Worm (Caenorhabditis elegans) whole organism, L4 larva: ENCODE measurements around the gene F54D5.24.
A peak's percentile ranks its signal among the peaks of the same experiment; 100 is the strongest.

Experiments used
- T26A8.4 ChIP-seq: fragments of 200-800 bp; sonication (Bioruptor generic); IDR thresholded peaks from 2 replicates; pipeline ENCODE4 v1.3.6; 2022; ENCODE audit warnings: missing genetic modification characterization, missing compliant biosample characterization
- ZK337.2 ChIP-seq: fragments of 200-800 bp; sonication (Bioruptor generic); IDR thresholded peaks from 2 replicates; pipeline ENCODE4 v1.3.6; 2022; ENCODE audit warnings: missing genetic modification reagents, missing genetic modification characterization, missing compliant biosample characterization
- aha-1 ChIP-seq: fragments of 150-350 bp; peaks from one replicate; lab custom pipeline; 2014; ENCODE audit warnings: missing biosample characterization, missing genetic modification characterization
- ama-1 ChIP-seq: fragments of 150-350 bp; optimal IDR thresholded peaks from 2 replicates; lab custom pipeline; 2014; ENCODE audit warnings: inconsistent platforms, mixed read lengths
- arid-1 ChIP-seq: fragments of 200-800 bp; sonication (Bioruptor generic); conservative IDR thresholded peaks from 2 replicates; pipeline ENCODE4 v1.3.6; 2022; ENCODE audit warnings: missing genetic modification reagents, missing genetic modification characterization, missing compliant biosample characterization
- ceh-20 ChIP-seq: fragments of 200-800 bp; sonication (Bioruptor generic); IDR thresholded peaks from 2 replicates; pipeline ENCODE4 v1.3.6; 2022; ENCODE audit warnings: missing genetic modification reagents, missing genetic modification characterization, missing compliant biosample characterization
- ceh-62 ChIP-seq: sonication (generic microtip); optimal IDR thresholded peaks from 2 replicates; lab custom pipeline; 2017; ENCODE audit warnings: missing biosample characterization, missing genetic modification characterization
- ces-1 ChIP-seq: fragments of 150-350 bp; sonication (generic microtip); optimal IDR thresholded peaks from 4 replicates; lab custom pipeline; 2014; ENCODE audit warnings: missing biosample characterization, missing genetic modification reagents, missing genetic modification characterization
- ctbp-1 ChIP-seq: fragments of 200-800 bp; sonication (Bioruptor generic); IDR thresholded peaks from 2 replicates; pipeline ENCODE4 v1.3.6; 2022; ENCODE audit warnings: missing genetic modification reagents, missing genetic modification characterization, missing compliant biosample characterization
- daf-12 ChIP-seq: fragments of 150-350 bp; optimal IDR thresholded peaks from 2 replicates; lab custom pipeline; 2014; ENCODE audit warnings: missing biosample characterization, missing genetic modification reagents, missing genetic modification characterization
- daf-16 ChIP-seq, 3 experiments: sonication (generic microtip); optimal IDR thresholded peaks; 2 replicates each; lab custom pipeline; 2016 to 2017; ENCODE audit warnings: missing genetic modification characterization in 3 of 3, missing genetic modification reagents in 3 of 3, mild to moderate bottlenecking in 2 of 3, missing compliant biosample characterization in 2 of 3, missing biosample characterization in 1 of 3, moderate library complexity in 1 of 3
- daf-8 ChIP-seq: fragments of 200-800 bp; sonication (Bioruptor generic); IDR thresholded peaks from 2 replicates; pipeline ENCODE4 v1.3.6; 2022; ENCODE audit warnings: missing genetic modification characterization, missing compliant biosample characterization
- dmd-9 ChIP-seq: fragments of 200-800 bp; sonication (Bioruptor generic); IDR thresholded peaks from 2 replicates; pipeline ENCODE4 v1.3.6; 2022; ENCODE audit warnings: missing genetic modification reagents, missing genetic modification characterization, missing compliant biosample characterization
- dpl-1 ChIP-seq: fragments of 150-350 bp; optimal IDR thresholded peaks from 2 replicates; lab custom pipeline; 2014; ENCODE audit warnings: missing biosample characterization, missing genetic modification reagents, missing genetic modification characterization
- egl-27 ChIP-seq: sonication (generic microtip); optimal IDR thresholded peaks from 3 replicates; lab custom pipeline; 2017; ENCODE audit warnings: missing biosample characterization, missing genetic modification reagents, missing genetic modification characterization
- fkh-10 ChIP-seq: fragments of 150-350 bp; optimal IDR thresholded peaks from 2 replicates; lab custom pipeline; 2014; ENCODE audit warnings: missing biosample characterization, missing genetic modification reagents, missing genetic modification characterization
- hif-1 ChIP-seq, 2 experiments: sonication (generic microtip); optimal IDR thresholded peaks; 2 replicates each; lab custom pipeline; 2016 to 2017; ENCODE audit warnings: missing compliant biosample characterization in 2 of 2, missing genetic modification characterization in 2 of 2, missing genetic modification reagents in 2 of 2, missing genotype in 2 of 2, mild to moderate bottlenecking in 1 of 2
- hlh-11 ChIP-seq: fragments of 200-800 bp; sonication (Bioruptor generic); optimal IDR thresholded peaks from 2 replicates; lab custom pipeline; 2018; ENCODE audit warnings: mild to moderate bottlenecking, missing genetic modification characterization, missing compliant biosample characterization
- jun-1 ChIP-seq: fragments of 150-350 bp; optimal IDR thresholded peaks from 2 replicates; lab custom pipeline; 2014; ENCODE audit warnings: missing biosample characterization, missing genetic modification reagents, missing genetic modification characterization
- lin-13 ChIP-seq: fragments of 150-350 bp; optimal IDR thresholded peaks from 2 replicates; lab custom pipeline; 2014; ENCODE audit warnings: missing biosample characterization, missing genetic modification reagents, missing genetic modification characterization
- lin-38 ChIP-seq: fragments of 200-800 bp; sonication (Bioruptor generic); IDR thresholded peaks from 2 replicates; pipeline ENCODE4 v1.3.6; 2022; ENCODE audit warnings: missing genetic modification reagents, missing genetic modification characterization, missing compliant biosample characterization
- madf-5 ChIP-seq, 2 experiments: fragments of 200-800 bp; sonication (Bioruptor generic); IDR thresholded peaks; 2 replicates each; pipeline ENCODE4 v1.3.6; 2022; ENCODE audit warnings: missing compliant biosample characterization in 2 of 2, missing genetic modification characterization in 2 of 2
- mdl-1 ChIP-seq, 2 experiments: fragments of 150-350 bp in 1 of 2; sonication (generic microtip) in 1 of 2; optimal IDR thresholded peaks; 2 replicates each; lab custom pipeline; 2014 to 2017; ENCODE audit warnings: missing biosample characterization in 2 of 2, missing genetic modification characterization in 2 of 2
- mep-1 ChIP-seq: fragments of 150-350 bp; sonication (generic microtip); optimal IDR thresholded peaks from 3 replicates; lab custom pipeline; 2014; ENCODE audit warnings: missing biosample characterization, missing genetic modification characterization
- mes-2 ChIP-seq: sonication (generic microtip); optimal IDR thresholded peaks from 2 replicates; lab custom pipeline; 2016; ENCODE audit warnings: missing genotype, mild to moderate bottlenecking, missing genetic modification characterization, missing compliant biosample characterization; ENCODE audit not compliant: poor library complexity, severe bottlenecking
- mxl-2 ChIP-seq: fragments of 200-800 bp; sonication (Bioruptor generic); conservative IDR thresholded peaks from 2 replicates; pipeline ENCODE4 v1.3.6; 2022; ENCODE audit warnings: missing genetic modification reagents, missing genetic modification characterization, missing compliant biosample characterization
- mxl-3 ChIP-seq: fragments of 200-800 bp; sonication (Bioruptor generic); optimal IDR thresholded peaks from 2 replicates; lab custom pipeline; 2018; ENCODE audit warnings: mild to moderate bottlenecking, missing genetic modification characterization, missing compliant biosample characterization
- nhr-111 ChIP-seq: fragments of 200-800 bp; sonication (Bioruptor generic); optimal IDR thresholded peaks from 2 replicates; lab custom pipeline; 2018; ENCODE audit warnings: mild to moderate bottlenecking, missing genetic modification characterization, missing compliant biosample characterization
- nhr-237 ChIP-seq: sonication (generic microtip); optimal IDR thresholded peaks from 2 replicates; lab custom pipeline; 2017; ENCODE audit warnings: missing biosample characterization, missing genetic modification characterization
- nhr-25 ChIP-seq: sonication (generic microtip); optimal IDR thresholded peaks from 2 replicates; lab custom pipeline; 2017; ENCODE audit warnings: missing genetic modification characterization, mild to moderate bottlenecking, missing compliant biosample characterization, antibody characterized with exemption, moderate library complexity, borderline replicate concordance; ENCODE audit not compliant: insufficient read depth
- nhr-41 ChIP-seq: fragments of 200-800 bp; sonication (Bioruptor generic); IDR thresholded peaks from 2 replicates; pipeline ENCODE4 v1.3.6; 2022; ENCODE audit warnings: missing genetic modification reagents, missing genetic modification characterization, missing compliant biosample characterization
- nhr-77 ChIP-seq: fragments of 150-350 bp; optimal IDR thresholded peaks from 2 replicates; lab custom pipeline; 2014; ENCODE audit warnings: missing biosample characterization, missing genetic modification characterization
- php-3 ChIP-seq: fragments of 200-800 bp; sonication (Bioruptor generic); IDR thresholded peaks from 2 replicates; pipeline ENCODE4 v1.3.6; 2022; ENCODE audit warnings: missing genetic modification reagents, missing genetic modification characterization, missing compliant biosample characterization
- set-16 ChIP-seq: fragments of 200-800 bp; sonication (Bioruptor generic); IDR thresholded peaks from 2 replicates; pipeline ENCODE4 v1.3.6; 2022; ENCODE audit warnings: missing genetic modification reagents, missing genetic modification characterization, missing compliant biosample characterization
- snpc-1.2 ChIP-seq: fragments of 200-800 bp; sonication (Bioruptor generic); IDR thresholded peaks from 2 replicates; pipeline ENCODE4 v1.3.6; 2022; ENCODE audit warnings: missing genetic modification reagents, missing genetic modification characterization, missing compliant biosample characterization
- snpc-4 ChIP-seq: fragments of 150-350 bp; optimal IDR thresholded peaks from 2 replicates; lab custom pipeline; 2014; ENCODE audit warnings: missing biosample characterization, missing genetic modification characterization
- spr-1 ChIP-seq: sonication (generic microtip); optimal IDR thresholded peaks from 2 replicates; lab custom pipeline; 2016; ENCODE audit warnings: mild to moderate bottlenecking, missing genetic modification characterization, missing compliant biosample characterization
- spr-3 ChIP-seq: fragments of 200-800 bp; sonication (Bioruptor generic); optimal IDR thresholded peaks from 2 replicates; lab custom pipeline; 2018; ENCODE audit warnings: mild to moderate bottlenecking, missing genetic modification characterization, missing compliant biosample characterization
- tag-97 ChIP-seq: fragments of 200-800 bp; sonication (Bioruptor generic); IDR thresholded peaks from 2 replicates; pipeline ENCODE4 v1.3.6; 2022; ENCODE audit warnings: missing genetic modification characterization, missing compliant biosample characterization
- tra-1 ChIP-seq: fragments of 200-800 bp; sonication (Bioruptor generic); IDR thresholded peaks from 2 replicates; pipeline ENCODE4 v1.3.6; 2022; ENCODE audit warnings: missing genetic modification reagents, missing genetic modification characterization, missing compliant biosample characterization
- vab-7 ChIP-seq: fragments of 200-800 bp; sonication (Bioruptor generic); IDR thresholded peaks from 2 replicates; pipeline ENCODE4 v1.3.6; 2022; ENCODE audit warnings: missing genetic modification reagents, missing genetic modification characterization, missing compliant biosample characterization
- zfp-2 ChIP-seq: sonication (generic microtip); optimal IDR thresholded peaks from 2 replicates; lab custom pipeline; 2016; ENCODE audit warnings: mild to moderate bottlenecking, missing genetic modification characterization, missing compliant biosample characterization
- zfp-3 ChIP-seq: fragments of 200-800 bp; sonication (Bioruptor generic); conservative IDR thresholded peaks from 2 replicates; pipeline ENCODE4 v1.3.6; 2022; ENCODE audit warnings: missing genetic modification reagents, missing genetic modification characterization, missing compliant biosample characterization
- ztf-11 ChIP-seq: fragments of 150-350 bp; optimal IDR thresholded peaks from 2 replicates; lab custom pipeline; 2014; ENCODE audit warnings: missing biosample characterization, missing genetic modification characterization
- ztf-7 ChIP-seq: fragments of 150-350 bp; optimal IDR thresholded peaks from 2 replicates; lab custom pipeline; 2014; ENCODE audit warnings: missing biosample characterization, missing genetic modification characterization

Gene F54D5.24

DNA sequence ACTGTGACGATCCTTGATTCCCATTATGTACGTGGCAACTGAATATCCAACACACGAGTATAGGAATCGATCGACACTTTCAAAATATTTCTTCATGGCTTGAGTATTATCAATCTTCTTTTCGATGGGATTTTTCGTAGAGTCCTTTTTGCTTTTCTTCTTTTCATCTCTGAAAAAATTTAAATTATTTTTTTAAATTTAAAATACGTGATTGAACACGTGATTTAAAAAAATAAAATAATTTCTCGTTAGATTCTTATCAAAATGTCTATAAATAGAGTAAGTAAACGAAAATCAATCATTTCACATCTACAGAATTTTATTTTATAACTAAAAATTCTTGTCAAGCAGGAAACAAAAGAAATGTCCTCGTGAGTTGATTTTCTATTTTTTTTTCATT lies 34.4 kb upstream of the F54D5.24 start, which contains the start of gene Y62F5A.10:
Gene Y62F5A.10, plus strand, starts transcription at position 301 of the 400 bp plus-strand sequence.
- no peak for TF ChIP-seq fkh-10

DNA sequence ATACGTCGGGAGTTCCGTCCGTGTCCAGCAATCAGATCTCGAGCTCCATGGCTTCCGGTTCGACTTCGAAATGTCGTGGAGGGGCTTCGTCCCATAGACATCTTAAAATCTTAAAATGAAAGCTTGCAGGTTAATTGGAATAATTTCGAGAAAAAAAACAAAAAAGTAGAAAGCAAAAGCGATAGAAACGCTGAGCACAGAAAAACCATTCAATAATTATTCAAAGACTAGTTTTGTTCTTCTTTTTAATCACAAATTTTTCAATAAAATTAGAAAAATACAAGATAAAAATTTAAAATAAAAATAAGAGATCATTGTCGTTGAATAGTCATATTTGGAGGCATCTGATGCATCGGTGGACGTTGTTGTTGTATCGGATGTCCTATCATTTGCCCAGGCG lies 28.8 kb upstream of the F54D5.24 start, which contains the start of gene age-1:
Gene age-1, minus strand, starts transcription at position 101 of the 400 bp plus-strand sequence.
- TF ChIP-seq snpc-4 (tag; lab: Kevin White, UChicago) (no peak), ces-1 (GFP tag; lab: Kevin White, UChicago) (no peak), egl-27 (tag; lab: Kevin White, UChicago) (no peak), ama-1 (no peak), lin-13 (GFP tag; lab: Kevin White, UChicago) (no peak), spr-1 (no peak)

DNA sequence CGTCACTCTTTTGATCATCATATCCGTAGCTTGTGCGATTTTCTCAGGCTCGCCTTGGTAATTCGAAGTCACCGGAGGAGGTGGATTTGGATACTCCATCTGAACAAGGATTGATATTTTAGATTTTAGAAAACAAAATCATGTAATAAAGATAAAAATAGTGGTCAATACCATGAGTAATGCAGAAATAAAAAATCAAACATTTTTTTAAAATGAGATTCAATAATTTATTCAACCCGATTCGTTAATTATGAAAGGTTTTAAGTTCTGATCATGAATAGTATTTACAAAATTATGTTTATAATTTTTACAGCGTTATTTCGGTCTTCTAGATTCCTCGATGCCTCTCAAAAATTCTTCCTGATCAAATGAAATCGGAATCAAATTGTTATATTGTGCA lies 22.0 kb upstream of the F54D5.24 start, which contains the start of gene mdt-8:
Gene mdt-8, minus strand, starts transcription at position 101 of the 400 bp plus-strand sequence.
- TF ChIP-seq vab-7 (GFP tag; lab: Robert Waterston, UW) (no peak), ceh-62 (no peak), mep-1 (tag; lab: Kevin White, UChicago) (no peak), ceh-20 (GFP tag; lab: Robert Waterston, UW) (no peak), ama-1 (no peak), daf-16 (GFP tag; optimal IDR thresholded peaks at IDR 0.05; lab: Kevin White, UChicago) (no peak), daf-16 (tag; optimal IDR thresholded peaks at IDR 0.05; lab: Kevin White, UChicago) (no peak), jun-1 (tag; lab: Kevin White, UChicago) (no peak), ztf-11 (tag; lab: Kevin White, UChicago) (no peak), ztf-7 (tag; lab: Kevin White, UChicago) (no peak), spr-3 (GFP tag; lab: Kevin White, UChicago) (no peak), lin-38 (no peak), nhr-41 (GFP tag; lab: Robert Waterston, UW) (no peak), nhr-237 (tag; lab: Kevin White, UChicago) (no peak), daf-8 (GFP tag; lab: Robert Waterston, UW) (no peak), nhr-111 (no peak), daf-12 (tag; lab: Kevin White, UChicago) (no peak), set-16 (no peak), T26A8.4 (GFP tag; lab: Robert Waterston, UW) (no peak), mes-2 (tag; lab: Kevin White, UChicago) (no peak)

DNA sequence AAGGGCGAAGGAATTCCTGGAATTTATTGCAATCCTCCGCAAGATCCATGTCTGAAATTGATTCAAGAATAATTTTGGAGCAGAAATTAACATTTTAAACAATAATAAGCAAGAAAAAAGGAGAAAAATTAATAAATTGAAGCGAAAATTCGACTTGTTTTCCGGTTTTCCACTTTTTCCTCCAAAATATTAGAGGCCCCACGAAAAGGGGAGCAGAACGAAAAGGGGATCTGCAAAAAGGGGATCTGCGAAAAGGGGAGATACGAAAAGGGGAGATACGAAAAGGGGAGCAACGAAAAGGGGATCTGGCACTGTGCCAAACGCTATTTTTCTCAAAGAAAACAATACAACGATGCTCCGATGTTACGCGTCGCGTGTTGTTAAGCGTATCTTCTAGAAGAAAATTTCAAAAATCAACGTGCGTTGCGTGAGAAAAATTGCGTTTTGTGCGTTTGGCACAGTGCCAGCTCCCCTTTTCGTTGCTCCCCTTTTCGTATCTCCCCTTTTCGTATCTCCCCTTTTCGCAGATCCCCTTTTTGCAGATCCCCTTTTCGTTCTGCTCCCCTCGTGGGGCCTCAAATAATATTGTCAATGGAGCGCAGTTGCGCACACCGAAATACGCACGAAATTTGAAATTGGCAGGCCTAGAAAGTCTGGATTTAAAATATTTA lies 21.2 kb upstream of the F54D5.24 start, which contains the start of gene Y62F5A.12:
Gene Y62F5A.12, minus strand, starts transcription at position 51 of the 671 bp plus-strand sequence.
- TF ChIP-seq mdl-1 (tag; optimal IDR thresholded peaks at IDR 0.05; lab: Kevin White, UChicago) (peak; percentile 32 to 38), ctbp-1 (peak; percentile 94), zfp-3 (GFP tag; lab: Robert Waterston, UW) (peak; percentile 92), tag-97 (GFP tag; lab: Robert Waterston, UW) (peak; percentile 88; the same call in 1 of the 2 replicates), tra-1 (GFP tag; lab: Robert Waterston, UW) (peak; percentile 95), hif-1 (tag; optimal IDR thresholded peaks at IDR 0.05; lab: Kevin White, UChicago) (peak in 1 of 2 experiments; percentile 93), nhr-25 (tag; lab: Kevin White, UChicago) (peak; percentile 40), ZK337.2 (GFP tag; lab: Robert Waterston, UW) (peak; percentile 99), aha-1 (tag; lab: Kevin White, UChicago) (peak; percentile 99), zfp-2 (tag; lab: Kevin White, UChicago) (peak; percentile 50), madf-5 (GFP tag; IDR thresholded peaks at IDR 0.05; lab: Robert Waterston, UW) (peak; percentile 91 to 97), hlh-11 (peak; percentile 65), dpl-1 (GFP tag; lab: Kevin White, UChicago) (peak; percentile 77), dmd-9 (peak; percentile 98), mxl-2 (GFP tag; lab: Robert Waterston, UW) (peak; percentile 80), arid-1 (GFP tag; lab: Robert Waterston, UW) (peak; percentile 93), lin-38 (peak; percentile 100), mxl-3 (GFP tag; lab: Kevin White, UChicago) (peak; percentile 86), mes-2 (tag; lab: Kevin White, UChicago) (peak; percentile 99), snpc-1.2 (GFP tag; lab: Robert Waterston, UW) (peak; percentile 82), php-3 (peak; percentile 77), nhr-77 (tag; lab: Kevin White, UChicago) (peak; percentile 81)
